Worm (Caenorhabditis elegans) whole organism, late embryonic: ENCODE results near the gene rcs-1.

Experiments used
- K02D7.2 ChIP-seq: sonication (generic microtip); optimal IDR thresholded peaks from 2 replicates; lab custom pipeline; 2017; ENCODE audit warnings: mild to moderate bottlenecking, missing genetic modification characterization, missing compliant biosample characterization
- K09A11.1 ChIP-seq: sonication (generic microtip); optimal IDR thresholded peaks from 2 replicates; lab custom pipeline; 2017; ENCODE audit warnings: antibody characterized with exemption, mild to moderate bottlenecking, missing genetic modification characterization, missing compliant biosample characterization; ENCODE audit not compliant: insufficient read depth
- ahr-1 ChIP-seq: sonication (generic microtip); optimal IDR thresholded peaks from 2 replicates; lab custom pipeline; 2016; ENCODE audit warnings: missing genetic modification characterization, missing compliant biosample characterization
- ama-1 ChIP-seq: fragments of 150-350 bp; optimal IDR thresholded peaks from 2 replicates; lab custom pipeline; 2014
- ceh-31 ChIP-seq: sonication (generic microtip); optimal IDR thresholded peaks from 2 replicates; lab custom pipeline; 2016; ENCODE audit warnings: missing genetic modification characterization, missing compliant biosample characterization
- ceh-48 ChIP-seq: sonication (generic microtip); optimal IDR thresholded peaks from 2 replicates; lab custom pipeline; 2016; ENCODE audit warnings: missing genetic modification characterization, inconsistent platforms, missing compliant biosample characterization
- dve-1 ChIP-seq: sonication (generic microtip); optimal IDR thresholded peaks from 2 replicates; lab custom pipeline; 2017; ENCODE audit warnings: antibody characterized with exemption, mild to moderate bottlenecking, missing genetic modification characterization, missing compliant biosample characterization
- odd-2 ChIP-seq: sonication (generic microtip); optimal IDR thresholded peaks from 2 replicates; lab custom pipeline; 2017; ENCODE audit warnings: antibody characterized with exemption, mild to moderate bottlenecking, missing genetic modification characterization, missing compliant biosample characterization
- pha-4 ChIP-seq: fragments of 150-350 bp; optimal IDR thresholded peaks from 2 replicates; lab custom pipeline; 2018; ENCODE audit warnings: missing biosample characterization, missing genetic modification reagents, missing genetic modification characterization

ce11 chrX:8787689-8788222, 40.6 kb downstream of the rcs-1 start:
- TF ChIP-seq K09A11.1 (tag; lab: Kevin White, UChicago) (no peak), ahr-1 (tag; lab: Kevin White, UChicago) (no peak), dve-1 (tag; lab: Kevin White, UChicago) (no peak), ama-1 (no peak), ceh-31 (tag; lab: Kevin White, UChicago) (no peak), K02D7.2 (tag; lab: Kevin White, UChicago) (no peak), odd-2 (tag; lab: Kevin White, UChicago) (no peak), pha-4 (tag; lab: Kevin White, UChicago) (no peak), ceh-48 (no peak)
